Fruit fly (Drosophila melanogaster): ENCODE results near the gene slmo.

slmo gene

dm6 chr2L:6024345-6024907, 24.1 kb downstream of the slmo start, which contains the start of gene CG9107:
Gene CG9107 (minus strand): TSS chr2L:6024539.
- no peak for TF ChIP-seq tj (GFP tag; optimal IDR thresholded peaks at IDR 0.05)
- peak; percentile 54 for TF ChIP-seq Mnt (GFP tag; optimal IDR thresholded peaks at IDR 0.05)
- no peak for TF ChIP-seq CG12768 (GFP tag; optimal IDR thresholded peaks at IDR 0.05)

- TF ChIP-seq toe (GFP tag; optimal IDR thresholded peaks at IDR 0.05) (no peak), CG14711 (tag; optimal IDR thresholded peaks at IDR 0.05) (no peak), cic (GFP tag; optimal IDR thresholded peaks at IDR 0.05) (no peak), Mnt (GFP tag; optimal IDR thresholded peaks at IDR 0.05) (no peak), Hr96 (GFP tag; optimal IDR thresholded peaks at IDR 0.05) (no peak), CG12768 (GFP tag; optimal IDR thresholded peaks at IDR 0.05) (no peak), CG1620 (GFP tag; optimal IDR thresholded peaks at IDR 0.05) (no peak), CG33017 (tag; optimal IDR thresholded peaks at IDR 0.05) (no peak), CG7045 (GFP tag; optimal IDR thresholded peaks at IDR 0.05) (no peak), ovo (GFP tag; optimal IDR thresholded peaks at IDR 0.05) (no peak), tj (GFP tag; optimal IDR thresholded peaks at IDR 0.05) (no peak), pad (GFP tag; optimal IDR thresholded peaks at IDR 0.05) (no peak), kay (GFP tag; ENCODE audit: borderline replicate concordance) (no peak), bab1 (GFP tag; optimal IDR thresholded peaks at IDR 0.05) (no peak), CG11617 (GFP tag; optimal IDR thresholded peaks at IDR 0.05) (no peak), Clk (GFP tag; optimal IDR thresholded peaks at IDR 0.05) (no peak)
Observed at dm6 chr2L:6022793-6023192, 25.7 kb downstream of the slmo start.

dm6 chr2L:6020535-6020934, 28.0 kb downstream of the slmo start, which contains the start of gene CG13996:
Gene CG13996 (plus strand): TSS chr2L:6020835.
- TF ChIP-seq bab1 (GFP tag; optimal IDR thresholded peaks at IDR 0.05) (no peak), cic (GFP tag; optimal IDR thresholded peaks at IDR 0.05) (no peak), cnc (optimal IDR thresholded peaks at IDR 0.05) (no peak), CG14711 (tag; optimal IDR thresholded peaks at IDR 0.05) (no peak), toe (GFP tag; optimal IDR thresholded peaks at IDR 0.05) (no peak), kay (GFP tag; ENCODE audit: borderline replicate concordance) (no peak), CG33017 (tag; optimal IDR thresholded peaks at IDR 0.05) (no peak), CG1620 (GFP tag; optimal IDR thresholded peaks at IDR 0.05) (no peak), Hr96 (GFP tag; optimal IDR thresholded peaks at IDR 0.05) (no peak), Mnt (GFP tag; optimal IDR thresholded peaks at IDR 0.05) (no peak), CG7101 (tag; optimal IDR thresholded peaks at IDR 0.05) (no peak), ovo (GFP tag; optimal IDR thresholded peaks at IDR 0.05) (no peak), CG12768 (GFP tag; optimal IDR thresholded peaks at IDR 0.05) (no peak)

dm6 chr2L:6019352-6020131, 29.0 kb downstream of the slmo start, which contains the start of gene H2.0:
Gene H2.0 (minus strand): TSS chr2L:6019402.
- TF ChIP-seq tj (GFP tag; optimal IDR thresholded peaks at IDR 0.05) (no peak), CG7045 (GFP tag; optimal IDR thresholded peaks at IDR 0.05) (no peak), pad (GFP tag; optimal IDR thresholded peaks at IDR 0.05) (no peak), CG14711 (tag; optimal IDR thresholded peaks at IDR 0.05) (no peak), Hr96 (GFP tag; optimal IDR thresholded peaks at IDR 0.05) (no peak), kay (GFP tag; ENCODE audit: borderline replicate concordance) (no peak), CG12768 (GFP tag; optimal IDR thresholded peaks at IDR 0.05) (no peak), bab1 (GFP tag; optimal IDR thresholded peaks at IDR 0.05) (no peak), CG11617 (GFP tag; optimal IDR thresholded peaks at IDR 0.05) (no peak)

- TF ChIP-seq CG33017 (tag; optimal IDR thresholded peaks at IDR 0.05) (no peak), Hr96 (GFP tag; optimal IDR thresholded peaks at IDR 0.05) (no peak), cnc (optimal IDR thresholded peaks at IDR 0.05) (no peak), bab1 (GFP tag; optimal IDR thresholded peaks at IDR 0.05) (no peak), CG11617 (GFP tag; optimal IDR thresholded peaks at IDR 0.05) (no peak), CG7045 (GFP tag; optimal IDR thresholded peaks at IDR 0.05) (no peak), Crg-1 (GFP tag; optimal IDR thresholded peaks at IDR 0.05) (no peak), pad (GFP tag; optimal IDR thresholded peaks at IDR 0.05) (no peak), CG5204 (GFP tag; optimal IDR thresholded peaks at IDR 0.05) (no peak), toe (GFP tag; optimal IDR thresholded peaks at IDR 0.05) (no peak), cic (GFP tag; optimal IDR thresholded peaks at IDR 0.05) (no peak), ovo (GFP tag; optimal IDR thresholded peaks at IDR 0.05) (no peak), CG12768 (GFP tag; optimal IDR thresholded peaks at IDR 0.05) (no peak), CG1620 (GFP tag; optimal IDR thresholded peaks at IDR 0.05) (no peak), Clk (GFP tag; optimal IDR thresholded peaks at IDR 0.05) (no peak)
Observed at dm6 chr2L:6013071-6013417, 35.5 kb downstream of the slmo start.

dm6 chr2L:6012303-6013070, 36.0 kb downstream of the slmo start, which contains the start of gene CG9098:
Gene CG9098 (minus strand): TSS chr2L:6012338.
- TF ChIP-seq CG33017 (tag; optimal IDR thresholded peaks at IDR 0.05): no peak
- TF ChIP-seq Crg-1 (GFP tag; optimal IDR thresholded peaks at IDR 0.05): no peak
- TF ChIP-seq Clk (GFP tag; optimal IDR thresholded peaks at IDR 0.05): no peak
- no peak for TF ChIP-seq kay (GFP tag; ENCODE audit: borderline replicate concordance)
- TF ChIP-seq Mnt (GFP tag; optimal IDR thresholded peaks at IDR 0.05): no peak
- TF ChIP-seq bab1 (GFP tag; optimal IDR thresholded peaks at IDR 0.05): peak; percentile 57
- TF ChIP-seq tj (GFP tag; optimal IDR thresholded peaks at IDR 0.05): peak; percentile 91
- no peak for TF ChIP-seq pad (GFP tag; optimal IDR thresholded peaks at IDR 0.05)
- no peak for TF ChIP-seq cic (GFP tag; optimal IDR thresholded peaks at IDR 0.05)

Data from whole organism, adult.